Worm (Caenorhabditis elegans) whole organism, mixed stage, embryonic: Measurements from ENCODE around the gene K10H10.4.

Experiments
- nhr-237 ChIP-seq: fragments of 150-350 bp; optimal IDR thresholded peaks from 2 replicates; lab custom pipeline; 2014; ENCODE audit warnings: missing biosample characterization, missing genetic modification characterization
- nhr-28 ChIP-seq: fragments of 150-350 bp; optimal IDR thresholded peaks from 2 replicates; lab custom pipeline; 2014; ENCODE audit warnings: missing biosample characterization, missing genetic modification characterization

ce11 chrII:14451934-14452333, 48.3 kb upstream of the K10H10.4 start:
- TF ChIP-seq nhr-28 (no peak), nhr-237 (tag; lab: Kevin White, UChicago) (no peak)
